Worm (Caenorhabditis elegans): ENCODE measurements around the gene str-86.

DNA sequence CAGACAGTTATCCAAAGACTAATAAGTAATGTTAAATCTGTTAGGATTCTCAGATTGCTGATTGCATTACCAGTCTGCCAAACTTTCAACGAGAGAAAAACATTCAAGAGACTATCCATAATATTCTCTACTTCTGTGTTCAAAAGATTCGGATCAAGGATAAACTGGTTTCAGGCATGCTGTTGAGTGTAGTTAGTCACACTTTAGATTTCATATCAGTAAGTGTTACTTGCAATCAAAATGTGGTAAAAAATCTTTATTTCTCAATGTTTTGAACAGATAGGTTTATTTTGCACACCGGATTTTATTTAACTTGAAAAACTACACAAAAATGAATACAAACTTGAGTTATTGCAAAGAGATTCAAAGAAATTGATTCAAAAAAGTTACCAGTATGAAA, 38.6 kb upstream of the str-86 start, which contains the start of gene oac-41:
- TF ChIP-seq ceh-13 (GFP tag; optimal IDR thresholded peaks at IDR 0.05) (no peak), sea-1 (GFP tag; conservative IDR thresholded peaks at IDR 0.05) (no peak), tra-4 (tag; optimal IDR thresholded peaks at IDR 0.05) (no peak), B0310.2 (tag; optimal IDR thresholded peaks at IDR 0.05) (no peak), ama-1 (optimal IDR thresholded peaks at IDR 0.05) (no peak), F13C5.2 (tag; optimal IDR thresholded peaks at IDR 0.05) (no peak), ets-7 (tag; optimal IDR thresholded peaks at IDR 0.05) (no peak), aly-1 (tag; optimal IDR thresholded peaks at IDR 0.05) (no peak)

All from whole organism, early embryonic.